Worm (Caenorhabditis elegans) whole organism, L2 larva: Measurements from ENCODE around the gene hacl-1.

Source experiments
- alr-1 ChIP-seq: fragments of 150-350 bp; optimal IDR thresholded peaks from 2 replicates; lab custom pipeline; 2014; ENCODE audit warnings: missing biosample characterization, missing genetic modification characterization
- aly-2 ChIP-seq: fragments of 150-350 bp; optimal IDR thresholded peaks from 2 replicates; lab custom pipeline; 2014; ENCODE audit warnings: missing biosample characterization, missing genetic modification characterization
- ceh-82 ChIP-seq: fragments of 150-350 bp; optimal IDR thresholded peaks from 2 replicates; lab custom pipeline; 2014; ENCODE audit warnings: missing biosample characterization, missing genetic modification characterization
- crh-2 ChIP-seq: sonication (generic microtip); optimal IDR thresholded peaks from 2 replicates; lab custom pipeline; 2017; ENCODE audit warnings: missing biosample characterization, missing genetic modification characterization
- dmd-4 ChIP-seq: sonication (generic microtip); optimal IDR thresholded peaks from 2 replicates; lab custom pipeline; 2017; ENCODE audit warnings: missing biosample characterization, missing genetic modification characterization
- elt-1 ChIP-seq: fragments of 150-350 bp; optimal IDR thresholded peaks from 2 replicates; lab custom pipeline; 2014; ENCODE audit warnings: missing biosample characterization, missing genetic modification characterization
- fos-1 ChIP-seq: fragments of 150-350 bp; optimal IDR thresholded peaks from 2 replicates; lab custom pipeline; 2014; ENCODE audit warnings: missing biosample characterization, missing genetic modification characterization
- nhr-11 ChIP-seq: fragments of 150-350 bp; optimal IDR thresholded peaks from 2 replicates; lab custom pipeline; 2014; ENCODE audit warnings: missing biosample characterization, missing genetic modification characterization
- nhr-237 ChIP-seq: fragments of 150-350 bp; optimal IDR thresholded peaks from 2 replicates; lab custom pipeline; 2014; ENCODE audit warnings: missing biosample characterization, missing genetic modification characterization
- sma-9 ChIP-seq, 2 experiments: fragments of 150-350 bp in 1 of 2; sonication (generic microtip) in 1 of 2; optimal IDR thresholded peaks; 2 replicates each; lab custom pipeline; 2014 to 2016; ENCODE audit warnings: missing genetic modification characterization in 2 of 2, mild to moderate bottlenecking in 1 of 2, missing biosample characterization in 1 of 2, missing compliant biosample characterization in 1 of 2, missing genetic modification reagents in 1 of 2, moderate library complexity in 1 of 2
- snpc-4 ChIP-seq: fragments of 150-350 bp; optimal IDR thresholded peaks from 2 replicates; lab custom pipeline; 2014; ENCODE audit warnings: missing biosample characterization, missing genetic modification characterization
- unc-62 ChIP-seq: fragments of 150-350 bp; optimal IDR thresholded peaks from 2 replicates; lab custom pipeline; 2014; ENCODE audit warnings: missing biosample characterization, missing genetic modification reagents, missing genetic modification characterization

DNA sequence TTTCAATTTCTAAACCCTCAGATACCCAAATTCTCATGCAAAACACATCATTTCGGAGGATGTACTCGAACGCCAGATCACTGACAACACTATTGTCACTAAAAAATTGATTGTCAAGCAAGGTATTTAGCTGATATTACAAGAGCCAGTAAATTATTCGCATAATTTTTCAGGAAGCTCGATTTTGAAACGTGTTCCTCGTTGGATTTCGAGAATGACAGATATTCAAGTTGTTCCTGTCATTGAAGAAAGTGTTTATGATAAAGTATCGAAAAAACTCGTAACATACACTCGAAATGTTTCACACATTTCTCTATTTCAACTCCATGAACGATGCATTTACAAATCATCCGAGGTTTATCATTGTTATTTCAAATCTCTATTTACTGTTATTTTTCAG, 3.0 kb upstream of the hacl-1 start:
- TF ChIP-seq nhr-11: no peak
- no peak for TF ChIP-seq unc-62 (GFP tag; lab: Kevin White, UChicago)
- TF ChIP-seq crh-2: no peak
- TF ChIP-seq nhr-237 (tag; lab: Kevin White, UChicago): no peak
- TF ChIP-seq snpc-4 (tag; lab: Kevin White, UChicago): no peak
- no peak for TF ChIP-seq sma-9 (GFP tag; optimal IDR thresholded peaks at IDR 0.05; lab: Kevin White, UChicago)
- TF ChIP-seq sma-9 (tag; optimal IDR thresholded peaks at IDR 0.05; lab: Kevin White, UChicago): no peak
- no peak for TF ChIP-seq elt-1
- no peak for TF ChIP-seq aly-2 (tag; lab: Kevin White, UChicago)
- TF ChIP-seq ceh-82 (tag; lab: Kevin White, UChicago): no peak
- no peak for TF ChIP-seq alr-1 (tag; lab: Kevin White, UChicago)
- no peak for TF ChIP-seq dmd-4 (tag; lab: Kevin White, UChicago)
- no peak for TF ChIP-seq fos-1 (tag; lab: Kevin White, UChicago)
